Worm (Caenorhabditis elegans): ENCODE data around the gene nlp-34.

The nlp-34 gene

DNA sequence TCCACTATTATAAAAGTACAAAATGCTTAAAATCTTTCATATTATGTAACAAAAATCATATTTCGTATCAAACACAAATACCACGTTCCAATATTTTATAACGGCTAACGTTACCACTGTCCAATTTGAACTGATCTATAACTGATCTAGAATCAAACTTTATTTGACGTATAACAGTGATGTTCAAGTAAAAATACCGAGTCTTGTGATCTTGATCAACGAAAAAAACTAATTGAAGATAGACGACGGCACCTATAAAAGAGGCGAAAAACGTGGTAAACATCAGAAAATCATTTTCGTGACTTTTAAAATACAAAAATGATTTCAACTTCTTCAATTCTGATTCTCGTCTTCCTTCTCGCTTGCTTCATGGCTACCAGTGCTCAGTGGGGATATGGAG lies 8.7 kb upstream of the nlp-34 start, which contains the start of gene nlp-28:
Gene nlp-28, plus strand, starts transcription at position 285 of the 400 bp plus-strand sequence.
- TF ChIP-seq sea-1 (GFP tag; conservative IDR thresholded peaks at IDR 0.05) (no peak), hmbx-1 (tag; optimal IDR thresholded peaks at IDR 0.05) (no peak), ceh-13 (GFP tag; optimal IDR thresholded peaks at IDR 0.05) (no peak), ama-1 (optimal IDR thresholded peaks at IDR 0.05) (no peak), hmg-4 (GFP tag; optimal IDR thresholded peaks at IDR 0.05) (no peak), scrt-1 (GFP tag; IDR thresholded peaks at IDR 0.05) (no peak), aly-1 (tag; optimal IDR thresholded peaks at IDR 0.05) (no peak), F13C5.2 (tag; optimal IDR thresholded peaks at IDR 0.05) (no peak), pes-1 (GFP tag; IDR thresholded peaks at IDR 0.05) (no peak), hnd-1 (tag; optimal IDR thresholded peaks at IDR 0.05) (no peak), flt-1 (GFP tag; IDR thresholded peaks at IDR 0.05) (no peak), ceh-36 (tag; optimal IDR thresholded peaks at IDR 0.05) (no peak), tra-4 (tag; optimal IDR thresholded peaks at IDR 0.05) (no peak), tbx-11 (GFP tag; IDR thresholded peaks at IDR 0.05) (no peak), B0310.2 (tag; optimal IDR thresholded peaks at IDR 0.05) (no peak), tbx-37 (GFP tag; conservative IDR thresholded peaks at IDR 0.05) (no peak), ets-7 (tag; optimal IDR thresholded peaks at IDR 0.05) (no peak)

DNA sequence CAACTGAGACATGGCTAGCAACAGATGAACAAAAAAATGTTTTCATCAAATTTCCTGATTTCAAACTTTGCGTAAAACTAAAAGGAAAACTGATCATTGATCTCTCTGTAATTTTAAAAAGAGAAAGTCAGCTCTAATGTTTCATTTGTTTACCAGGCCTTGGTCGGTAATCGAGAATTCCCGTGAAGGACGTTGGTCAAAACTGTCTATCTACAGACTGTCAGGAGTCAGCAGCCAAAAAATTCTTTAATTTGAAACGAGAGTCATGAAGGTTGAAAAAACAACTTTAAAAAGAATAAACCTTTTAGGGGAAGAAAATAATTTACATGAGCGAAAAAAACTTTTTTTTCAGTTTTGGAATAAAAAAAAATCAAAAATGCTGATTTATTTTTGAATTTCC lies 6.2 kb upstream of the nlp-34 start:
- TF ChIP-seq F13C5.2 (tag; optimal IDR thresholded peaks at IDR 0.05) (no peak), sea-1 (GFP tag; conservative IDR thresholded peaks at IDR 0.05) (no peak), tra-4 (tag; optimal IDR thresholded peaks at IDR 0.05) (no peak)

DNA sequence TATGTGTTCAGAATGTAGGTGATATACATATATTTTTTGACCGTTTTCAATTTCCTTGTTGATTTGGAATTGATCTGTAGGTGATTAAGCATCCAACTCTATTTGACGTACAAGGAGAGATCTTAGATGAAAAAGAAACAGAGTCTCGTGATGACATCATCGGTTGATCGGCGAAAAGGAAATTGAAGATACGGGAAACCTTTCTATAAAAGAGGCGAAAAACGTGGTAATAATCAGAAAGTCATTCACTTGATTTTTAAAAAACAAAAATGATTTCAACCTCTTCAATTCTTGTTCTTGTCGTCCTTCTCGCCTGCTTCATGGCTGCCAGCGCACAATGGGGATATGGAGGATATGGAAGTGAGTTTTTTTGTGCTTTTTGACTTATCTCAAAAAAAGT lies 5.2 kb upstream of the nlp-34 start, which contains the start of gene nlp-29:
Gene nlp-29, plus strand, starts transcription at position 248 of the 400 bp plus-strand sequence.
- no peak for TF ChIP-seq ceh-36 (tag; optimal IDR thresholded peaks at IDR 0.05)
- TF ChIP-seq flt-1 (GFP tag; IDR thresholded peaks at IDR 0.05) = no peak
- no peak for TF ChIP-seq hnd-1 (tag; optimal IDR thresholded peaks at IDR 0.05)
- TF ChIP-seq hmg-4 (GFP tag; optimal IDR thresholded peaks at IDR 0.05) = no peak
- no peak for TF ChIP-seq pes-1 (GFP tag; IDR thresholded peaks at IDR 0.05)
- TF ChIP-seq hmbx-1 (tag; optimal IDR thresholded peaks at IDR 0.05) = no peak
- no peak for TF ChIP-seq B0310.2 (tag; optimal IDR thresholded peaks at IDR 0.05)
- no peak for TF ChIP-seq ceh-13 (GFP tag; optimal IDR thresholded peaks at IDR 0.05)
- no peak for TF ChIP-seq scrt-1 (GFP tag; IDR thresholded peaks at IDR 0.05)

DNA sequence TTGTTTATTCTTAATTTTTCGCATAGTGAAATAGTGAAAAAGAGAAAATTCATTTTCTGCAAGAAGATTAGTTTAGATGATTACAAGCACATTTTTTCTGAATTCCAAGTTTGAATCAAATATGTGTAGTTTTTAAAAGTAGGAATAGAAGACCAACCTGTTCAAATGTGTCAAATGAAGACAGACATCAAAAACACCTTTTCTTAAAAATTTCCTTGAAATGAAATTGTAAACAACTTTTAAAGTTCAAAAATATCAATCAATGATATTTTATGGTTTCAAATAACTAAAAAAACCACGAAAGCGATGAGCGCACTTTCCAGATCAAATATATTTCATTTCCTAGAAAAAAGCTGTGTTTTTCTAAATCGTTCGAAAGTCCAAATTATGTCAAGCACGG lies 2.7 kb upstream of the nlp-34 start, which contains the start of gene nlp-30:
Gene nlp-30, plus strand, starts transcription at position 301 of the 400 bp plus-strand sequence.
- TF ChIP-seq tbx-37 (GFP tag; conservative IDR thresholded peaks at IDR 0.05) = no peak
- TF ChIP-seq hnd-1 (tag; optimal IDR thresholded peaks at IDR 0.05) = no peak
- TF ChIP-seq hmg-4 (GFP tag; optimal IDR thresholded peaks at IDR 0.05) = no peak
- no peak for TF ChIP-seq ets-7 (tag; optimal IDR thresholded peaks at IDR 0.05)
- TF ChIP-seq tbx-11 (GFP tag; IDR thresholded peaks at IDR 0.05) = no peak
- TF ChIP-seq ceh-36 (tag; optimal IDR thresholded peaks at IDR 0.05) = no peak
- TF ChIP-seq pes-1 (GFP tag; IDR thresholded peaks at IDR 0.05) = no peak
- no peak for TF ChIP-seq flt-1 (GFP tag; IDR thresholded peaks at IDR 0.05)
- no peak for TF ChIP-seq F13C5.2 (tag; optimal IDR thresholded peaks at IDR 0.05)
- no peak for TF ChIP-seq hmbx-1 (tag; optimal IDR thresholded peaks at IDR 0.05)
- no peak for TF ChIP-seq ceh-13 (GFP tag; optimal IDR thresholded peaks at IDR 0.05)
- TF ChIP-seq sea-1 (GFP tag; conservative IDR thresholded peaks at IDR 0.05) = no peak
- TF ChIP-seq scrt-1 (GFP tag; IDR thresholded peaks at IDR 0.05) = no peak
- TF ChIP-seq tra-4 (tag; optimal IDR thresholded peaks at IDR 0.05) = no peak

DNA sequence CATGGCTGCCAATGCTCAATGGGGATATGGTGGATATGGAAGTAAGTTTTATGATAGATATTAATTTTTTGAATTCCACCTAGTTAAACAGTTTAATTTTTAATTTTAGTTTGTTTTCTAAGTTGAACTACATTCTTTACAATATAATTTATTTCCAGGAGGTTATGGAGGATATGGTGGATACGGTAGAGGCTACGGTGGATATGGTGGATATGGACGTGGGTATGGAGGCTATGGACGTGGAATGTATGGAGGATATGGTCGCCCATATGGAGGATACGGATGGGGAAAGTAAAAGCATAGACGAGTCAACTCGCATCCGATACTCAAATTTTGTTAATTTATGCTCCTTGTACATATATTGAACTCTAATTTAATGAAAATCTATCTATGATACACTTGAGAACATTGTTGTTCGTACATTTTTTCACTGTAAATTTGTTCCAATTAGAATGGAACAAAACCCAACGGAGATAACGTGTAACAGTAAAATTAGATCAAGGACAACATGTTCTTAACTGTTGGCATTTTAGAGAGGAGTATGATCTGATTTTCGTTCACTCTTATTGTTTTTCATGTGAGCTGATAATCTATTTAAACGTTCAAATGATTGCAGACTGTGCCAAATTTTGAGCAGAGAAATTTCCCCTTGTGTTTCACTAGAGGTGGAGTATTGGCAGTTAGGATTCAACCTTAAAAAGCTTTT lies 1.4 kb upstream of the nlp-34 start:
- no peak for TF ChIP-seq F13C5.2 (tag; optimal IDR thresholded peaks at IDR 0.05)
- no peak for TF ChIP-seq hnd-1 (tag; optimal IDR thresholded peaks at IDR 0.05)
- TF ChIP-seq tra-4 (tag; optimal IDR thresholded peaks at IDR 0.05) = no peak
- TF ChIP-seq ceh-13 (GFP tag; optimal IDR thresholded peaks at IDR 0.05) = no peak
- no peak for TF ChIP-seq tbx-37 (GFP tag; conservative IDR thresholded peaks at IDR 0.05)
- TF ChIP-seq hmbx-1 (tag; optimal IDR thresholded peaks at IDR 0.05) = no peak
- TF ChIP-seq ama-1 (optimal IDR thresholded peaks at IDR 0.05) = no peak
- TF ChIP-seq flt-1 (GFP tag; IDR thresholded peaks at IDR 0.05) = no peak
- TF ChIP-seq sea-1 (GFP tag; conservative IDR thresholded peaks at IDR 0.05) = no peak
- TF ChIP-seq B0310.2 (tag; optimal IDR thresholded peaks at IDR 0.05) = no peak
- TF ChIP-seq scrt-1 (GFP tag; IDR thresholded peaks at IDR 0.05) = no peak
- no peak for TF ChIP-seq hmg-4 (GFP tag; optimal IDR thresholded peaks at IDR 0.05)
- no peak for TF ChIP-seq pes-1 (GFP tag; IDR thresholded peaks at IDR 0.05)
- TF ChIP-seq tbx-11 (GFP tag; IDR thresholded peaks at IDR 0.05) = no peak
- no peak for TF ChIP-seq ceh-36 (tag; optimal IDR thresholded peaks at IDR 0.05)
- no peak for TF ChIP-seq aly-1 (tag; optimal IDR thresholded peaks at IDR 0.05)

DNA sequence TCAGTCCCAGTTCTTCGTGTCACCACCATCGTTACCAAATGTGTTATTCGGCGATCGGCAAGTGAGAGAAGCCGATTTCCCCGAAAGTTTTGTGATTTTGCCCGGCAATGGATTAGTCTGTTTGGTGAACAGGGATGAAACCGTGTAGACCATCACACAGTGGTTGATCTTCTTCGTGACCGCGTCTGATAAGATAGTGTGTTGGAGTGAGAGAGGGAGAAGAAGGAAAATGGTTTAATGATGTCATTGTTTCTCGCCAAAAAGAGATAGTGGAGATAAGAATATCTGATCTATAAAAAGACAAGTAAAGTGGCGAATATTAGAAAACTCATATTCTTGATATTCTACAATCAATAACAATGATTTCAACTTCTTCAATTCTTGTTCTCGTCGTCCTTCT lies 885 bp upstream of the nlp-34 start, which contains the start of gene nlp-31:
Gene nlp-31, plus strand, starts transcription at position 237 of the 400 bp plus-strand sequence.
- TF ChIP-seq scrt-1 (GFP tag; IDR thresholded peaks at IDR 0.05) (no peak), sea-1 (GFP tag; conservative IDR thresholded peaks at IDR 0.05) (no peak), tbx-11 (GFP tag; IDR thresholded peaks at IDR 0.05) (no peak), ets-7 (tag; optimal IDR thresholded peaks at IDR 0.05) (no peak), B0310.2 (tag; optimal IDR thresholded peaks at IDR 0.05) (no peak), hnd-1 (tag; optimal IDR thresholded peaks at IDR 0.05) (no peak), tra-4 (tag; optimal IDR thresholded peaks at IDR 0.05) (no peak)

DNA sequence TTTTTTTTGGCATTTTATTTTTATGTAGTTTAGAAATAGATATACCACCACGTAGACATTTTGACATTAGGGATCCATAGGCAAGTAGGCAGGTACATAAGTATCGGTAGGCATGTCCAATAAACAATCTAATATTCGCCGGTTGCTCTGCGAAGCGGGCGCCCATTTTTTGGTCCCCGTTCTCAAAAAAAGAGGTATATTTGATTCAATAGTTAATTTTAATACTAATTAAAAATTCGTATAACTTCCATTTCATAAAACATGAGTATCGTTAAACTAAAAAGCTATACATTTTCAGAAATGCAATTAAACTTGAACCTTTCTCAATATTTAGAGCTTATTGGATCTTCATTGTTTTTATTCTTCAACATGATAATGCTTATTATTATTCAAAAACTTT lies 2.0 kb downstream of the nlp-34 start, which contains the start of gene str-83:
Gene str-83, plus strand, starts transcription at position 301 of the 400 bp plus-strand sequence.
- TF ChIP-seq tbx-11 (GFP tag; IDR thresholded peaks at IDR 0.05) (no peak), scrt-1 (GFP tag; IDR thresholded peaks at IDR 0.05) (no peak), tbx-37 (GFP tag; conservative IDR thresholded peaks at IDR 0.05) (no peak), ceh-13 (GFP tag; optimal IDR thresholded peaks at IDR 0.05) (no peak), hnd-1 (tag; optimal IDR thresholded peaks at IDR 0.05) (no peak), hmg-4 (GFP tag; optimal IDR thresholded peaks at IDR 0.05) (no peak), ets-7 (tag; optimal IDR thresholded peaks at IDR 0.05) (no peak), ama-1 (optimal IDR thresholded peaks at IDR 0.05) (no peak), ceh-36 (tag; optimal IDR thresholded peaks at IDR 0.05) (no peak), hmbx-1 (tag; optimal IDR thresholded peaks at IDR 0.05) (no peak)

Data from whole organism, early embryonic.